Fruit fly (Drosophila melanogaster) whole organism, embryonic: Measurements from ENCODE around the gene Spn38F.

Source experiments
- CG14860 ChIP-seq: fragments of 200-800 bp; sonication (Bioruptor generic); IDR thresholded peaks from 3 replicates; pipeline ENCODE4 v1.3.6; 2022; ENCODE audit warnings: missing biosample characterization, missing genetic modification characterization; ENCODE audit not compliant: partially characterized antibody
- Chrac-16 ChIP-seq: fragments of 200-800 bp; sonication (Bioruptor generic); optimal IDR thresholded peaks from 3 replicates; lab custom pipeline; 2016; ENCODE audit warnings: missing biosample characterization, missing genetic modification characterization
- sisA ChIP-seq: fragments of 200-800 bp; sonication (Bioruptor generic); IDR thresholded peaks from 2 replicates; pipeline ENCODE4 v1.3.6; 2022; ENCODE audit warnings: missing biosample characterization, missing genetic modification characterization

- TF ChIP-seq Chrac-16 (GFP tag; lab: Kevin White, UChicago) = no peak
- TF ChIP-seq sisA (GFP tag; lab: Robert Waterston, UW) = no peak
- no peak for TF ChIP-seq CG14860 (GFP tag; lab: Robert Waterston, UW)
Measured at dm6 chr2L:20867381-20867780, 29.6 kb upstream of the Spn38F start, which contains the start of gene CG31675.
